Worm (Caenorhabditis elegans) whole organism, young adult: ENCODE measurements around the gene T22D1.3.

ENCODE experiments used
- B0019.2 ChIP-seq: fragments of 200-800 bp; sonication (Bioruptor generic); conservative IDR thresholded peaks from 2 replicates; pipeline ENCODE4 v1.3.6; 2022; ENCODE audit warnings: missing genetic modification reagents, missing genetic modification characterization, missing compliant biosample characterization
- B0261.1 ChIP-seq: sonication (generic microtip); optimal IDR thresholded peaks from 2 replicates; lab custom pipeline; 2016; ENCODE audit warnings: mild to moderate bottlenecking, missing genetic modification characterization, moderate library complexity, missing compliant biosample characterization
- C17E4.6 ChIP-seq: fragments of 200-800 bp; sonication (Bioruptor generic); IDR thresholded peaks from 2 replicates; pipeline ENCODE4 v1.3.6; 2022; ENCODE audit warnings: missing genetic modification reagents, missing genetic modification characterization, missing compliant biosample characterization
- D2030.7 ChIP-seq: fragments of 200-800 bp; sonication (Bioruptor generic); IDR thresholded peaks from 2 replicates; pipeline ENCODE4 v1.3.6; 2022; ENCODE audit warnings: missing genetic modification reagents, missing genetic modification characterization, missing compliant biosample characterization
- F10E7.11 ChIP-seq: sonication (generic microtip); optimal IDR thresholded peaks from 2 replicates; lab custom pipeline; 2017; ENCODE audit warnings: mild to moderate bottlenecking, missing genetic modification characterization, moderate library complexity, missing compliant biosample characterization
- F33H1.4 ChIP-seq: fragments of 200-800 bp; sonication (Bioruptor generic); IDR thresholded peaks from 2 replicates; pipeline ENCODE4 v1.3.6; 2022; ENCODE audit warnings: missing genetic modification reagents, missing genetic modification characterization, missing compliant biosample characterization
- F49E8.2 ChIP-seq: sonication (generic microtip); optimal IDR thresholded peaks from 3 replicates; lab custom pipeline; 2017; ENCODE audit warnings: missing genetic modification characterization, mild to moderate bottlenecking, missing compliant biosample characterization, antibody characterized with exemption, moderate library complexity; ENCODE audit not compliant: insufficient read depth
- Y53G8AR.9 ChIP-seq: fragments of 200-800 bp; sonication (Bioruptor generic); conservative IDR thresholded peaks from 2 replicates; pipeline ENCODE4 v1.3.6; 2022; ENCODE audit warnings: missing genetic modification reagents, missing genetic modification characterization, missing compliant biosample characterization
- Y79H2A.3 ChIP-seq: fragments of 200-800 bp; sonication (Bioruptor generic); conservative IDR thresholded peaks from 2 replicates; pipeline ENCODE4 v1.3.6; 2022; ENCODE audit warnings: missing genetic modification reagents, missing genetic modification characterization, missing compliant biosample characterization
- Y95B8A.8 ChIP-seq: fragments of 200-800 bp; sonication (Bioruptor generic); IDR thresholded peaks from 2 replicates; pipeline ENCODE4 v1.3.6; 2022; ENCODE audit warnings: missing genetic modification reagents, missing genetic modification characterization, missing compliant biosample characterization
- attf-5 ChIP-seq: fragments of 200-800 bp; sonication (Bioruptor generic); optimal IDR thresholded peaks from 2 replicates; lab custom pipeline; 2018; ENCODE audit warnings: mild to moderate bottlenecking, missing genetic modification characterization, missing compliant biosample characterization
- attf-6 ChIP-seq: fragments of 200-800 bp; sonication (Bioruptor generic); IDR thresholded peaks from 2 replicates; pipeline ENCODE4 v1.3.6; 2022; ENCODE audit warnings: missing genetic modification reagents, missing genetic modification characterization, missing compliant biosample characterization
- bed-1 ChIP-seq: fragments of 200-800 bp; sonication (Bioruptor generic); IDR thresholded peaks from 2 replicates; pipeline ENCODE4 v1.3.6; 2022; ENCODE audit warnings: missing genetic modification reagents, missing genetic modification characterization, missing compliant biosample characterization
- cebp-2 ChIP-seq: fragments of 200-800 bp; sonication (Bioruptor generic); IDR thresholded peaks from 2 replicates; pipeline ENCODE4 v1.3.6; 2022; ENCODE audit warnings: missing genetic modification characterization, missing compliant biosample characterization
- ceh-100 ChIP-seq: fragments of 200-800 bp; sonication (Bioruptor generic); IDR thresholded peaks from 2 replicates; pipeline ENCODE4 v1.3.6; 2022; ENCODE audit warnings: missing genetic modification reagents, missing genetic modification characterization, missing compliant biosample characterization
- dox-1 ChIP-seq: fragments of 200-800 bp; sonication (Bioruptor generic); IDR thresholded peaks from 2 replicates; pipeline ENCODE4 v1.3.6; 2022; ENCODE audit warnings: missing genetic modification reagents, missing genetic modification characterization, missing compliant biosample characterization
- dpl-1 ChIP-seq: fragments of 150-350 bp; optimal IDR thresholded peaks from 2 replicates; lab custom pipeline; 2014; ENCODE audit warnings: missing biosample characterization, missing genetic modification reagents, missing genetic modification characterization
- egrh-3 ChIP-seq: fragments of 200-800 bp; sonication (Bioruptor generic); IDR thresholded peaks from 2 replicates; pipeline ENCODE4 v1.3.6; 2022; ENCODE audit warnings: missing genetic modification reagents, missing genetic modification characterization, missing compliant biosample characterization
- ekl-4 ChIP-seq: fragments of 200-800 bp; sonication (Bioruptor generic); IDR thresholded peaks from 2 replicates; pipeline ENCODE4 v1.3.6; 2022; ENCODE audit warnings: missing genetic modification reagents, missing genetic modification characterization, missing compliant biosample characterization
- hmg-1.2 ChIP-seq: fragments of 200-800 bp; sonication (Bioruptor generic); IDR thresholded peaks from 2 replicates; pipeline ENCODE4 v1.3.6; 2022; ENCODE audit warnings: missing genetic modification reagents, missing genetic modification characterization, missing compliant biosample characterization
- lin-26 ChIP-seq: fragments of 200-800 bp; sonication (Bioruptor generic); IDR thresholded peaks from 2 replicates; pipeline ENCODE4 v1.3.6; 2022; ENCODE audit warnings: missing genetic modification reagents, missing genetic modification characterization, missing compliant biosample characterization
- lin-40 ChIP-seq: sonication (generic microtip); optimal IDR thresholded peaks from 2 replicates; lab custom pipeline; 2016; ENCODE audit warnings: missing genetic modification characterization, mild to moderate bottlenecking, missing compliant biosample characterization, missing genotype, missing genetic modification reagents
- madf-6 ChIP-seq: fragments of 200-800 bp; sonication (Bioruptor generic); IDR thresholded peaks from 2 replicates; pipeline ENCODE4 v1.3.6; 2022; ENCODE audit warnings: missing genetic modification reagents, missing genetic modification characterization, missing compliant biosample characterization
- madf-8 ChIP-seq: fragments of 200-800 bp; sonication (Bioruptor generic); conservative IDR thresholded peaks from 2 replicates; pipeline ENCODE4 v1.3.6; 2022; ENCODE audit warnings: missing genetic modification reagents, missing genetic modification characterization, missing compliant biosample characterization
- mcd-1 ChIP-seq: fragments of 200-800 bp; sonication (Bioruptor generic); IDR thresholded peaks from 2 replicates; pipeline ENCODE4 v1.3.6; 2022; ENCODE audit warnings: missing genetic modification reagents, missing genetic modification characterization, missing compliant biosample characterization
- mxl-1 ChIP-seq: sonication (generic microtip); optimal IDR thresholded peaks from 2 replicates; lab custom pipeline; 2016; ENCODE audit warnings: missing genetic modification characterization, missing compliant biosample characterization
- nfya-1 ChIP-seq: sonication (generic microtip); optimal IDR thresholded peaks from 2 replicates; lab custom pipeline; 2017; ENCODE audit warnings: antibody characterized with exemption, missing compliant biosample characterization, missing genetic modification characterization, borderline replicate concordance; ENCODE audit not compliant: insufficient read depth
- nhr-179 ChIP-seq: sonication (generic microtip); optimal IDR thresholded peaks from 2 replicates; lab custom pipeline; 2016; ENCODE audit warnings: mild to moderate bottlenecking, missing genetic modification characterization, missing compliant biosample characterization
- pbrm-1 ChIP-seq: fragments of 200-800 bp; sonication (Bioruptor generic); IDR thresholded peaks from 2 replicates; pipeline ENCODE4 v1.3.6; 2022; ENCODE audit warnings: missing genetic modification reagents, missing genetic modification characterization, missing compliant biosample characterization
- rec-8 ChIP-seq, 2 experiments: sonication (generic microtip); optimal IDR thresholded peaks; 2 replicates each; lab custom pipeline; 2016; ENCODE audit warnings: mild to moderate bottlenecking in 2 of 2, missing genetic modification characterization in 2 of 2, missing genetic modification reagents in 2 of 2, missing genotype in 2 of 2, missing biosample characterization in 1 of 2, missing compliant biosample characterization in 1 of 2, moderate library complexity in 1 of 2
- repo-1 ChIP-seq: sonication (generic microtip); optimal IDR thresholded peaks from 2 replicates; lab custom pipeline; 2017; ENCODE audit warnings: mild to moderate bottlenecking, missing genetic modification characterization, missing compliant biosample characterization
- snpc-1.1 ChIP-seq: sonication (generic microtip); optimal IDR thresholded peaks from 2 replicates; lab custom pipeline; 2017; ENCODE audit warnings: missing genetic modification characterization, mild to moderate bottlenecking, missing compliant biosample characterization, antibody characterized with exemption, moderate library complexity, missing genotype, missing genetic modification reagents; ENCODE audit not compliant: insufficient read depth
- snpc-3.4 ChIP-seq: sonication (generic microtip); optimal IDR thresholded peaks from 2 replicates; lab custom pipeline; 2017; ENCODE audit warnings: missing genetic modification characterization, mild to moderate bottlenecking, missing compliant biosample characterization, antibody characterized with exemption, moderate library complexity, missing genotype, missing genetic modification reagents
- snpc-4 ChIP-seq, 5 experiments: fragments of 150-350 bp in 1 of 5; sonication (generic microtip) in 4 of 5; optimal IDR thresholded peaks; 2 replicates each; lab custom pipeline; 2014 to 2018; ENCODE audit warnings: missing genetic modification characterization in 5 of 5, missing biosample characterization in 3 of 5, antibody characterized with exemption in 2 of 5, mild to moderate bottlenecking in 2 of 5, missing compliant biosample characterization in 2 of 5, missing genotype in 2 of 5, moderate library complexity in 2 of 5, missing genetic modification reagents in 1 of 5
- ztf-18 ChIP-seq: sonication (generic microtip); optimal IDR thresholded peaks from 2 replicates; lab custom pipeline; 2016; ENCODE audit warnings: missing genotype, mild to moderate bottlenecking, missing genetic modification characterization, missing compliant biosample characterization

T22D1.3 gene

ce11 chrIV:6909863-6910733 is 3.2 kb upstream of the T22D1.3 start, which contains the start of the genes rpn-1 and ribo-1 (continued):
- TF ChIP-seq nfya-1 (no peak), B0019.2 (GFP tag; lab: Robert Waterston, UW) (no peak), dpl-1 (GFP tag; lab: Kevin White, UChicago) (peak; percentile 18), egrh-3 (GFP tag; lab: Robert Waterston, UW) (no peak), mxl-1 (tag; lab: Kevin White, UChicago) (no peak), cebp-2 (GFP tag; lab: Robert Waterston, UW) (no peak), F10E7.11 (tag; lab: Kevin White, UChicago) (no peak), lin-40 (tag; lab: Kevin White, UChicago) (no peak), repo-1 (tag; lab: Kevin White, UChicago) (no peak), madf-6 (peak; percentile 67), hmg-1.2 (GFP tag; lab: Robert Waterston, UW) (peak; percentile 31; the same call in 1 of the 2 replicates), attf-5 (GFP tag; lab: Kevin White, UChicago) (no peak), bed-1 (no peak), nhr-179 (tag; lab: Kevin White, UChicago) (no peak), B0261.1 (tag; lab: Kevin White, UChicago) (no peak), rec-8 (tag; optimal IDR thresholded peaks at IDR 0.05; lab: Kevin White, UChicago) (no peak), Y79H2A.3 (GFP tag; lab: Robert Waterston, UW) (no peak), F33H1.4 (GFP tag; lab: Robert Waterston, UW) (peak; percentile 88)

DNA sequence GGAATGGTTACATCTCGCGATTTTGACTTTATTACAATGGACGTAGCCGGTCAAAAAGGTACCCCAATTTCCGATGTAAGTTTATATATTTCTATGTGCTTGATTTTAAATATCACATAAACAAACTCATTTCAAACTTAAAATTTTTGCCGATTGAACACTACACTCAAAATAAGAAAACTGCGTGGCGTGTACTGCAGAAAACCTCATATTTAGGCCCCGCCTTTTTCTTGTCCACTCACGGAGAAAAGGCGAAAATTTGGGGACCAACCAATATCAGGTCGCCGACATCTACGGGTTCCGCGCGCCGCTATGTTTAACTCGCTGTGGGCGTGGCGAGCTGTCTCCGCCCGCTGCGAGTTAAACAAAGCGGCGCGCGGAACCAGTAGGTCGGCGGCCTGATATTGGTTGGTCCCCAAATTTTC is 835 bp downstream of the T22D1.3 start:
- TF ChIP-seq madf-8 (GFP tag; lab: Robert Waterston, UW): 0 out of 2 replicates have a peak, but pooled peaks have one; percentile 15
- peak; percentile 58; the same call in 1 of the 2 replicates for TF ChIP-seq Y53G8AR.9 (GFP tag; lab: Robert Waterston, UW)
- peak; percentile 88 for TF ChIP-seq snpc-1.1
- peak; percentile 89 for TF ChIP-seq hmg-1.2 (GFP tag; lab: Robert Waterston, UW)
- peak; percentile 59; the same call in 1 of the 2 replicates for TF ChIP-seq ceh-100
- peak; percentile 33 for TF ChIP-seq snpc-3.4
- 0 out of 2 replicates have a peak, but pooled peaks have one; percentile 28 for TF ChIP-seq Y95B8A.8
- peak; percentile 20 for TF ChIP-seq ztf-18 (tag; lab: Kevin White, UChicago)
- TF ChIP-seq D2030.7: peak; percentile 76
- 0 out of 2 replicates have a peak, but pooled peaks have one; percentile 28 for TF ChIP-seq egrh-3 (GFP tag; lab: Robert Waterston, UW)
- TF ChIP-seq snpc-4 (GFP tag; optimal IDR thresholded peaks at IDR 0.05; lab: Kevin White, UChicago): peak; percentile 86
- TF ChIP-seq snpc-4 (tag; optimal IDR thresholded peaks at IDR 0.05; lab: Kevin White, UChicago): peak in 3 of 4 experiments; percentile 91 to 94 (median 94)
- peak; percentile 58 for TF ChIP-seq F33H1.4 (GFP tag; lab: Robert Waterston, UW)
- TF ChIP-seq pbrm-1: peak; percentile 80
- peak; percentile 71 for TF ChIP-seq madf-6
- peak; percentile 40; the same call in 1 of the 2 replicates for TF ChIP-seq C17E4.6 (GFP tag; lab: Robert Waterston, UW)
- peak; percentile 64 for TF ChIP-seq dox-1 (GFP tag; lab: Robert Waterston, UW)
- TF ChIP-seq ekl-4: peak; percentile 63
- TF ChIP-seq F49E8.2: peak; percentile 2
- peak; percentile 77 for TF ChIP-seq attf-6
- TF ChIP-seq lin-26 (GFP tag; lab: Robert Waterston, UW): 0 out of 2 replicates have a peak, but pooled peaks have one; percentile 16
- TF ChIP-seq mcd-1 (GFP tag; lab: Robert Waterston, UW): peak; percentile 57
- TF ChIP-seq, all 124 proteins: peak for 21; not testable (repeated sequence) for 103
